Fruit fly (Drosophila melanogaster) whole organism, wandering third instar larva: Measurements from ENCODE around the gene CAH2.

Experiments
- Abd-B ChIP-seq: fragments of >200 bp; optimal IDR thresholded peaks from 2 replicates; lab custom pipeline; 2017; ENCODE audit warnings: missing biosample characterization, missing genetic modification characterization
- CG32264 ChIP-seq: fragments of 200-800 bp; sonication (Bioruptor generic); optimal IDR thresholded peaks from 2 replicates; lab custom pipeline; 2016; ENCODE audit warnings: missing biosample characterization, missing genetic modification characterization
- CG9705 ChIP-seq: fragments of 200-800 bp; sonication (Bioruptor generic); optimal IDR thresholded peaks from 2 replicates; lab custom pipeline; 2018; ENCODE audit warnings: missing biosample characterization, mild to moderate bottlenecking, missing genetic modification characterization
- CrebA ChIP-seq: fragments of 200-800 bp; sonication (Bioruptor generic); optimal IDR thresholded peaks from 2 replicates; lab custom pipeline; 2016; ENCODE audit warnings: missing biosample characterization, mild to moderate bottlenecking, missing genetic modification characterization, borderline replicate concordance
- Dfd ChIP-seq: fragments of >200 bp; optimal IDR thresholded peaks from 2 replicates; lab custom pipeline; 2017; ENCODE audit warnings: missing biosample characterization, missing genetic modification characterization
- Dif ChIP-seq: fragments of 200-275, 200-300 bp; sonication (Bioruptor generic); optimal IDR thresholded peaks from 2 replicates; lab custom pipeline; 2018; ENCODE audit warnings: missing biosample characterization, missing genetic modification characterization; ENCODE audit not compliant: partially characterized antibody
- GATAd ChIP-seq: sonication (Bioruptor generic); optimal IDR thresholded peaks from 2 replicates; lab custom pipeline; 2016; ENCODE audit warnings: missing biosample characterization, missing genetic modification characterization
- HLH106 ChIP-seq: fragments of 200-800 bp; optimal IDR thresholded peaks from 3 replicates; lab custom pipeline; 2019; ENCODE audit warnings: missing biosample characterization, mild to moderate bottlenecking, missing genetic modification characterization, moderate library complexity
- Hnf4 ChIP-seq: fragments of 200-800 bp; sonication (Bioruptor generic); optimal IDR thresholded peaks from 2 replicates; lab custom pipeline; 2016; ENCODE audit warnings: missing biosample characterization, mild to moderate bottlenecking, missing genetic modification characterization
- Hr78 ChIP-seq: fragments of >200 bp; optimal IDR thresholded peaks from 2 replicates; lab custom pipeline; 2017; ENCODE audit warnings: missing biosample characterization, missing genetic modification characterization
- Hr83 ChIP-seq: fragments of 200-300 bp; sonication (Bioruptor generic); optimal IDR thresholded peaks from 2 replicates; lab custom pipeline; 2016; ENCODE audit warnings: missing biosample characterization, mild to moderate bottlenecking, missing genetic modification characterization, moderate library complexity; ENCODE audit not compliant: poor library complexity, severe bottlenecking
- Jra ChIP-seq: sonication (Bioruptor generic); optimal IDR thresholded peaks from 2 replicates; lab custom pipeline; 2016; ENCODE audit warnings: missing biosample characterization, missing genetic modification characterization
- Mio ChIP-seq: sonication (Bioruptor generic); optimal IDR thresholded peaks from 2 replicates; lab custom pipeline; 2016; ENCODE audit warnings: missing biosample characterization, missing genetic modification characterization
- Myc ChIP-seq: fragments of >200 bp; optimal IDR thresholded peaks from 2 replicates; lab custom pipeline; 2017
- N ChIP-seq: fragments of >200 bp; optimal IDR thresholded peaks from 2 replicates; lab custom pipeline; 2018; ENCODE audit warnings: missing biosample characterization, missing external identifiers, missing genetic modification characterization
- OdsH ChIP-seq: fragments of 200-800 bp; sonication (Bioruptor generic); optimal IDR thresholded peaks from 2 replicates; lab custom pipeline; 2016; ENCODE audit warnings: missing biosample characterization, mild to moderate bottlenecking, missing genetic modification characterization
- Rel ChIP-seq, 2 experiments: fragments of 200-800 bp; sonication (Bioruptor generic) in 1 of 2; optimal IDR thresholded peaks; 2 replicates in 1 of 2; 3 replicates in 1 of 2; lab custom pipeline; 2016 to 2019; ENCODE audit warnings: mild to moderate bottlenecking in 2 of 2, missing biosample characterization in 2 of 2, missing genetic modification characterization in 2 of 2, moderate library complexity in 1 of 2
- Sp1 ChIP-seq: fragments of 200-800 bp; sonication (Bioruptor generic); optimal IDR thresholded peaks from 3 replicates; lab custom pipeline; 2019; ENCODE audit warnings: missing biosample characterization, mild to moderate bottlenecking, missing genetic modification characterization, moderate library complexity
- Vsx2 ChIP-seq: fragments of 200-300, 225-300 bp; sonication (Bioruptor generic); optimal IDR thresholded peaks from 2 replicates; lab custom pipeline; 2018; ENCODE audit warnings: missing biosample characterization, missing genetic modification characterization; ENCODE audit not compliant: partially characterized antibody
- br ChIP-seq: fragments of 200-800 bp; sonication (Bioruptor generic); optimal IDR thresholded peaks from 2 replicates; lab custom pipeline; 2016; ENCODE audit warnings: missing biosample characterization, missing genetic modification characterization
- brk ChIP-seq: fragments of 200-800 bp; sonication (Bioruptor generic); optimal IDR thresholded peaks from 2 replicates; lab custom pipeline; 2016; ENCODE audit warnings: missing biosample characterization, mild to moderate bottlenecking, missing genetic modification characterization
- dmrt93B ChIP-seq: fragments of 200-800 bp; sonication (Bioruptor generic); optimal IDR thresholded peaks from 2 replicates; lab custom pipeline; 2018; ENCODE audit warnings: missing biosample characterization, mild to moderate bottlenecking, missing genetic modification characterization
- dsf ChIP-seq: sonication (Bioruptor generic); optimal IDR thresholded peaks from 2 replicates; lab custom pipeline; 2016; ENCODE audit warnings: missing biosample characterization, missing genetic modification characterization, borderline replicate concordance
- ey ChIP-seq: fragments of 200-800 bp; sonication (Bioruptor generic); optimal IDR thresholded peaks from 2 replicates; lab custom pipeline; 2016; ENCODE audit warnings: missing biosample characterization, missing genetic modification characterization
- foxo ChIP-seq, 2 experiments: fragments of 200-800 bp; sonication (Bioruptor generic); optimal IDR thresholded peaks; 2 replicates in 1 of 2; 3 replicates in 1 of 2; lab custom pipeline; 2016 to 2017; ENCODE audit warnings: missing biosample characterization in 2 of 2, missing genetic modification characterization in 2 of 2
- fru ChIP-seq: fragments of 200-800 bp; sonication (Bioruptor generic); optimal IDR thresholded peaks from 3 replicates; lab custom pipeline; 2016; ENCODE audit warnings: missing biosample characterization, mild to moderate bottlenecking, missing genetic modification characterization
- h ChIP-seq: fragments of 200-800 bp; sonication (Bioruptor generic); optimal IDR thresholded peaks from 3 replicates; lab custom pipeline; 2016; ENCODE audit warnings: missing biosample characterization, mild to moderate bottlenecking, missing genetic modification characterization
- jim ChIP-seq: fragments of 175-275, 200-325 bp; sonication (Bioruptor generic); optimal IDR thresholded peaks from 2 replicates; lab custom pipeline; 2016; ENCODE audit warnings: missing biosample characterization, mild to moderate bottlenecking, missing genetic modification characterization
- lola ChIP-seq: fragments of >200 bp; optimal IDR thresholded peaks from 2 replicates; lab custom pipeline; 2017; ENCODE audit warnings: missing biosample characterization, missing genetic modification characterization
- pan ChIP-seq: fragments of >200 bp; optimal IDR thresholded peaks from 2 replicates; lab custom pipeline; 2017
- psq ChIP-seq: fragments of 200-800 bp; sonication (Bioruptor generic); optimal IDR thresholded peaks from 3 replicates; lab custom pipeline; 2017; ENCODE audit warnings: missing biosample characterization, mild to moderate bottlenecking, missing genetic modification characterization, moderate library complexity
- rgr ChIP-seq: fragments of 200-800 bp; sonication (Bioruptor generic); optimal IDR thresholded peaks from 3 replicates; lab custom pipeline; 2016; ENCODE audit warnings: missing biosample characterization, mild to moderate bottlenecking, missing genetic modification characterization
- sage ChIP-seq: fragments of 200-800 bp; sonication (Bioruptor generic); optimal IDR thresholded peaks from 2 replicates; lab custom pipeline; 2016; ENCODE audit warnings: missing biosample characterization, mild to moderate bottlenecking, missing genetic modification characterization
- sv ChIP-seq: fragments of 200-800 bp; sonication (Bioruptor generic); optimal IDR thresholded peaks from 3 replicates; lab custom pipeline; 2016; ENCODE audit warnings: missing biosample characterization, missing genetic modification characterization
- tai ChIP-seq: sonication (Bioruptor generic); optimal IDR thresholded peaks from 2 replicates; lab custom pipeline; 2016; ENCODE audit warnings: missing biosample characterization, missing genetic modification characterization
- usp ChIP-seq: fragments of >200 bp; optimal IDR thresholded peaks from 2 replicates; lab custom pipeline; 2017; ENCODE audit warnings: missing biosample characterization, missing genetic modification characterization
- woc ChIP-seq: sonication (Bioruptor generic); optimal IDR thresholded peaks from 2 replicates; lab custom pipeline; 2016; ENCODE audit warnings: missing biosample characterization, mild to moderate bottlenecking, missing genetic modification characterization

The CAH2 gene

DNA sequence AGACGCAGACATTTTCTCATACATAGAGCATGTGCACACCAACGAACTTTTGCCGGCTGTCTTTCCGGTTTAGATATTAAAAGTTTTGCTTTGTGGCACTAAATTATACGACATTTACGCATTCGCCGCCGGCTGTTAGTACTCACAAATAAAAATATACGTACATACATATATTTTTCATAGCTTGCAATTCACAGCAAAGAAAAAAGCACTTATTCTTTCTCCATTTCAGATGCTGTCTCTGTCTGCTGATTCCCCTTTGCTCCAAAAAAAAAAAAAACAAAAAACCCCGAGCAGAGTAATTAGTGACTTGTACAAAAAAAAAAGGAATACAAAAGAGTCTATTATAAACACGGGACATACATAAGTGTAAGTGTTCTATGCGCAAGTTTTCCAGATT is at the start of gene CAH2:
TSS of gene CAH2 (plus strand) at position 301 of the 400 bp plus-strand sequence.
- TF ChIP-seq foxo (GFP tag; optimal IDR thresholded peaks at IDR 0.05; lab: Kevin White, UChicago), result no peak
- TF ChIP-seq CrebA (GFP tag; lab: Kevin White, UChicago), result no peak
- no peak for TF ChIP-seq dmrt93B (GFP tag; lab: Kevin White, UChicago)
- no peak for TF ChIP-seq ey (GFP tag; lab: Kevin White, UChicago)
- TF ChIP-seq CG32264, result no peak
- no peak for TF ChIP-seq Vsx2 (GFP tag; lab: Kevin White, UChicago)
- TF ChIP-seq brk (GFP tag; lab: Kevin White, UChicago), result no peak

DNA sequence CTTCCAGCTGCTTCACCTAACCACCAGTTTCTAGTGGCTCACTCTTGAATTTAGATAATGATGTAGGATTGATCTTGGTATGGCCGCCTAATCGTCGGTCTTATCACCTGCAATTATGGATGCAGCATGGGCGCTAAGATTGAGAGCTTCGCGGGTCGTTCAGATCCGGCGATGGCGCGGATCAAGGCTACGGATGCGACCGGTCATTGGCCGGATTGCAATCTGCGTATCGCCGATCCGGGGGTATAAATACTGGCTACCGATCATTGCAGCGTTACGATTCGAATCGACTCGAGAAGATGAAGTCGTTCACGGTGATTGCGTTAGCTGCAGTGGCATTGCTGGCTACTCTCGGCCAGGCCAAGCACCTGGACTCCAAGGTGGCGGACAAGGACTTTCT is 48.3 kb upstream of the CAH2 start, which contains the start of gene Lsp2:
TSS of gene Lsp2 (plus strand) at position 283 of the 400 bp plus-strand sequence.
- peak; percentile 0 for TF ChIP-seq Hnf4 (GFP tag; lab: Kevin White, UChicago)
- TF ChIP-seq Sp1, result no peak

DNA sequence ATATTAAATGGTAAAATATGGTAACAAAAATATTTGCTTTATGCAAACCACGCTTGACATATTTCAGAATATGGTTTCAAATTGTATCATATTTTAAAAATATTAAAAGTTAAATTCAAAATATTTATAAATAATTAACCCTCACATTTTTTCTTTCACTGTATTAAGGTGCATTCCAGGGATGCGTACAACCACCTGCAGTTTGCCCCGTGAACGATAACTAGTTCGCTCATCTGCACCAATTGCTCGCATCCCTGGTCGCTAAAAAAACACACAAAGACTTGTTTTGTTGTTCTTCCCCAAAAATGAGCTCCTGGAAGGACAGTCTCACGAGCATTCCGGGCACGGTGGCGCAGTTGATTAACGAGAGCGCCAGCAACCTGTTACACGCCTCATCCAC is 45.5 kb upstream of the CAH2 start, which contains the start of gene DEF8:
TSS of gene DEF8 (plus strand) at position 229 of the 400 bp plus-strand sequence.
- TF ChIP-seq Hnf4 (GFP tag; lab: Kevin White, UChicago) (peak; percentile 30), sv (peak; percentile 30), GATAd (GFP tag; lab: Kevin White, UChicago) (no peak), rgr (GFP tag; lab: Kevin White, UChicago) (peak; percentile 78), brk (GFP tag; lab: Kevin White, UChicago) (peak; percentile 24), Hr78 (GFP tag; lab: Kevin White, UChicago) (no peak), fru (GFP tag; lab: Kevin White, UChicago) (peak; percentile 65), psq (GFP tag; lab: Kevin White, UChicago) (peak; percentile 72), CrebA (GFP tag; lab: Kevin White, UChicago) (no peak), Rel (GFP tag; optimal IDR thresholded peaks at IDR 0.05; lab: Kevin White, UChicago) (no peak), Rel (tag; optimal IDR thresholded peaks at IDR 0.05; lab: Kevin White, UChicago) (peak; percentile 99), Hr83 (GFP tag; lab: Kevin White, UChicago) (peak; percentile 78), foxo (GFP tag; optimal IDR thresholded peaks at IDR 0.05; lab: Kevin White, UChicago) (peak in 1 of 2 experiments; percentile 76), br (GFP tag; lab: Kevin White, UChicago) (peak; percentile 37), Abd-B (no peak), dsf (GFP tag; lab: Kevin White, UChicago) (no peak), ey (GFP tag; lab: Kevin White, UChicago) (peak; percentile 38), sage (no peak), h (GFP tag; lab: Kevin White, UChicago) (peak; percentile 58), lola (GFP tag; lab: Kevin White, UChicago) (no peak), Mio (GFP tag; lab: Kevin White, UChicago) (no peak), CG9705 (peak; percentile 52), pan (lab: Kevin White, UChicago) (no peak), OdsH (GFP tag; lab: Kevin White, UChicago) (peak; percentile 78), CG32264 (no peak), woc (peak; percentile 71), jim (GFP tag; lab: Kevin White, UChicago) (no peak), usp (GFP tag; lab: Kevin White, UChicago) (no peak), HLH106 (tag; lab: Kevin White, UChicago) (peak; percentile 84), Sp1 (peak; percentile 85), Vsx2 (GFP tag; lab: Kevin White, UChicago) (no peak), dmrt93B (GFP tag; lab: Kevin White, UChicago) (peak; percentile 23), tai (GFP tag; lab: Kevin White, UChicago) (no peak)

DNA sequence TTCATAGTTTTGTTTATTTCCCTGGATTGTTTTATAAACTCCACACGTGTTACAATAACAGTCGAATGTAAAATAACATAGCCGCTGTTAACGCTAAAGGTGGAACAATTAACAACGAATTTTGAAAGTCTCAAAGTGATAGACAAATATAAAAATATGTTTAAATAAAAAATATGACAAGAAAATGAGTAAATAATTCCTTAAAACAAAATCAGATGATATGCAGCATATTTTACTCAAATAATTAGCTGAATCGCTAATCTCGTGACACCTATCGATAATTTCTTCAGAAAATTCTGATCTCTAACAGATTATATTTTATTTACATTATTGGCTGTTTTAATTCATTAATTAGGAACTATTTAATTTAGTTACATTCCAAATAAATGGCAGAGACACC is 40.8 kb upstream of the CAH2 start, which contains the start of the genes CG5645 and Atg12:
TSS of gene CG5645 (minus strand) at position 77 of the 400 bp plus-strand sequence.
TSS of gene Atg12 (plus strand) at position 338 of the 400 bp plus-strand sequence.
- peak; percentile 46 for TF ChIP-seq dsf (GFP tag; lab: Kevin White, UChicago)
- peak; percentile 84 for TF ChIP-seq h (GFP tag; lab: Kevin White, UChicago)
- TF ChIP-seq sage, result no peak
- no peak for TF ChIP-seq lola (GFP tag; lab: Kevin White, UChicago)
- TF ChIP-seq Vsx2 (GFP tag; lab: Kevin White, UChicago), result no peak
- TF ChIP-seq N (GFP tag; lab: Kevin White, UChicago), result no peak
- no peak for TF ChIP-seq Hr78 (GFP tag; lab: Kevin White, UChicago)
- no peak for TF ChIP-seq Hr83 (GFP tag; lab: Kevin White, UChicago)
- TF ChIP-seq GATAd (GFP tag; lab: Kevin White, UChicago), result no peak
- no peak for TF ChIP-seq Dfd
- TF ChIP-seq CG32264, result peak; percentile 13
- TF ChIP-seq OdsH (GFP tag; lab: Kevin White, UChicago), result peak; percentile 65
- peak; percentile 79 for TF ChIP-seq Jra (GFP tag; lab: Kevin White, UChicago)
- TF ChIP-seq fru (GFP tag; lab: Kevin White, UChicago), result peak; percentile 69
- TF ChIP-seq Hnf4 (GFP tag; lab: Kevin White, UChicago), result peak; percentile 81
- TF ChIP-seq Abd-B, result no peak
- peak; percentile 71 for TF ChIP-seq brk (GFP tag; lab: Kevin White, UChicago)
- TF ChIP-seq Myc (lab: Kevin White, UChicago), result no peak
- TF ChIP-seq Dif (GFP tag; lab: Kevin White, UChicago), result no peak
- TF ChIP-seq pan (lab: Kevin White, UChicago), result no peak
- TF ChIP-seq tai (GFP tag; lab: Kevin White, UChicago), result no peak
- no peak for TF ChIP-seq CrebA (GFP tag; lab: Kevin White, UChicago)
- peak; percentile 46 for TF ChIP-seq Sp1
- TF ChIP-seq ey (GFP tag; lab: Kevin White, UChicago), result peak; percentile 46
- peak; percentile 74 for TF ChIP-seq rgr (GFP tag; lab: Kevin White, UChicago)
- TF ChIP-seq woc, result peak; percentile 76
- no peak for TF ChIP-seq Rel (GFP tag; optimal IDR thresholded peaks at IDR 0.05; lab: Kevin White, UChicago)
- TF ChIP-seq Rel (tag; optimal IDR thresholded peaks at IDR 0.05; lab: Kevin White, UChicago), result peak; percentile 43
- TF ChIP-seq HLH106 (tag; lab: Kevin White, UChicago), result peak; percentile 67
- TF ChIP-seq sv, result no peak
- no peak for TF ChIP-seq dmrt93B (GFP tag; lab: Kevin White, UChicago)
- TF ChIP-seq br (GFP tag; lab: Kevin White, UChicago), result peak; percentile 36
- peak in 1 of 2 experiments; percentile 83 for TF ChIP-seq foxo (GFP tag; optimal IDR thresholded peaks at IDR 0.05; lab: Kevin White, UChicago)
- TF ChIP-seq CG9705, result peak; percentile 76
